Worm (Caenorhabditis elegans) whole organism, late embryonic: Measurements from ENCODE around the gene srh-139.

ENCODE experiments used
- C38D4.7 ChIP-seq: fragments of 200-800 bp; sonication (Bioruptor generic); optimal IDR thresholded peaks from 2 replicates; lab custom pipeline; 2018; ENCODE audit warnings: mild to moderate bottlenecking, missing genetic modification characterization, moderate library complexity, missing compliant biosample characterization
- ama-1 ChIP-seq: fragments of 150-350 bp; optimal IDR thresholded peaks from 2 replicates; lab custom pipeline; 2014
- ceh-45 ChIP-seq: fragments of 200-800 bp; sonication (Bioruptor generic); IDR thresholded peaks from 2 replicates; pipeline ENCODE4 v1.3.6; 2022; ENCODE audit warnings: missing genetic modification reagents, missing genetic modification characterization, missing compliant biosample characterization
- dve-1 ChIP-seq: sonication (generic microtip); optimal IDR thresholded peaks from 2 replicates; lab custom pipeline; 2017; ENCODE audit warnings: antibody characterized with exemption, mild to moderate bottlenecking, missing genetic modification characterization, missing compliant biosample characterization
- gmeb-2 ChIP-seq: sonication (generic microtip); optimal IDR thresholded peaks from 2 replicates; lab custom pipeline; 2016; ENCODE audit warnings: missing genetic modification characterization, inconsistent platforms, missing compliant biosample characterization
- hlh-30 ChIP-seq: sonication (generic microtip); optimal IDR thresholded peaks from 2 replicates; lab custom pipeline; 2017; ENCODE audit warnings: antibody characterized with exemption, missing genetic modification characterization, missing compliant biosample characterization; ENCODE audit not compliant: insufficient read depth
- nfya-1 ChIP-seq: sonication (generic microtip); optimal IDR thresholded peaks from 2 replicates; lab custom pipeline; 2017; ENCODE audit warnings: missing genetic modification characterization, mild to moderate bottlenecking, missing compliant biosample characterization, antibody characterized with exemption, moderate library complexity
- nhr-11 ChIP-seq: fragments of 150-350 bp; optimal IDR thresholded peaks from 2 replicates; lab custom pipeline; 2014; ENCODE audit warnings: missing biosample characterization, missing genetic modification characterization
- pag-3 ChIP-seq: sonication (generic microtip); optimal IDR thresholded peaks from 2 replicates; lab custom pipeline; 2016; ENCODE audit warnings: missing compliant biosample characterization, missing genetic modification characterization, borderline replicate concordance
- rnt-1 ChIP-seq: sonication (generic microtip); optimal IDR thresholded peaks from 2 replicates; lab custom pipeline; 2016; ENCODE audit warnings: missing genetic modification characterization, missing compliant biosample characterization
- tbx-7 ChIP-seq: sonication (generic microtip); optimal IDR thresholded peaks from 2 replicates; lab custom pipeline; 2016; ENCODE audit warnings: missing genotype, missing genetic modification characterization, missing compliant biosample characterization

ce11 chrV:16517619-16518018, 33.8 kb downstream of the srh-139 start, which contains the start of gene F36D3.4:
- no peak for TF ChIP-seq nhr-11 (tag; lab: Kevin White, UChicago)
- no peak for TF ChIP-seq ama-1 (lab: Kevin White, UChicago)
- no peak for TF ChIP-seq tbx-7 (tag; lab: Kevin White, UChicago)
- no peak for TF ChIP-seq C38D4.7
- TF ChIP-seq ceh-45: no peak
- no peak for TF ChIP-seq hlh-30
- no peak for TF ChIP-seq nfya-1
- no peak for TF ChIP-seq dve-1 (tag; lab: Kevin White, UChicago)
- TF ChIP-seq rnt-1 (tag; lab: Kevin White, UChicago): no peak
- TF ChIP-seq pag-3 (tag; lab: Kevin White, UChicago): no peak
- no peak for TF ChIP-seq gmeb-2 (tag; lab: Kevin White, UChicago)
